In the genomic region with DNA sequence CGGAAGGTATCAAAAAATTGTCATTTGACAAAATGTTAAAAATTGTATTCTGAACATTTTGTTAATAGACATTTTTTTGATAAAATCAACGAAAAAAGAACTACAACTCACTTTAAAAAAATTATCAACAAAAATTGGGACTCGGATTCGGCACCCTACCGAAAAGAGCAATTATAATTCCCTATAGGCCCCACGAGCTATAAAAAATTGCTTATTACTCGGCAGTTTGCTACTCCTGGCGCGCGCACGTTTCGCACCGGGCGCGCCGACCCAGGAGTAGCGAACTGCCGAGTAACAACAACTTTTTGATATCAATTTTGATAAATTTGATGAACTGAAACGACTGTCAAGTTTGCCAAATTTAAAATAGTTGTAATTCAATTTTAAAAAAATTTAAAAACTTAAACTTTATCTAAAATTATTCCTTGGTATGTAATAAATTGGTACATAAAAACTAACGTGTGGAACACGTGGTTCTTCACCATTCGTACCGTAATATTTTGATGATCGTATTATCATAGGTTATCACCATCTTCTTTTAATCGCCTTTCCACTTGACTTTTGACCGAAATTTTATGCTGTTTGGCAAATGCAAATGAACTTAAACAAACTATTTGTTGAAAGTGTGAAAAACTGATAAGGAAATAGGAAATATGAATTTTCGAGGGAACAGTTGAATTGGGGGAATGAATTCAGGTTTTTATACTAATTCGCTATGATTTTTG, we compare ENCODE assay signal across 3 worm cellular contexts.
TF ChIP-seq lines count a peak whose summit lies in the region.

No protein-coding gene starts in this region.

TF ChIP-seq in whole organism, L1 larva, 84 proteins besides CTCF, POLR2A, EP300 and RAD21 (continued from another document):
- TF ChIP-seq pag-3 (tag; optimal IDR thresholded peaks at IDR 0.05; lab: Kevin White, UChicago; ENCODE audit: borderline replicate concordance, insufficient read depth): no peak
TF ChIP-seq in whole organism, L1 larva: peak in this region for 11.

TF ChIP-seq in whole organism, L4 larva, 104 proteins besides CTCF, POLR2A, EP300 and RAD21 (continued from another document and continues in another):
- TF ChIP-seq unc-62 (GFP tag; optimal IDR thresholded peaks at IDR 0.05 in 1 of 2; lab: Kevin White, UChicago): no peak
- no peak for TF ChIP-seq unc-62 (tag; optimal IDR thresholded peaks at IDR 0.05; lab: Kevin White, UChicago)
- TF ChIP-seq ceh-32 (tag; optimal IDR thresholded peaks at IDR 0.05; lab: Kevin White, UChicago; ENCODE audit: poor library complexity): no peak
- no peak for TF ChIP-seq fkh-10 (GFP tag; optimal IDR thresholded peaks at IDR 0.05; lab: Kevin White, UChicago)
- TF ChIP-seq skn-1 (tag; optimal IDR thresholded peaks at IDR 0.05; lab: Kevin White, UChicago): no peak
- no peak for TF ChIP-seq tag-97 (GFP tag; IDR thresholded peaks at IDR 0.05; lab: Robert Waterston, UW)
- 0 out of 2 replicates have a peak, but pooled peaks have one; percentile 6 for TF ChIP-seq saeg-2 (GFP tag; IDR thresholded peaks at IDR 0.05; lab: Robert Waterston, UW)
- TF ChIP-seq daf-19 (GFP tag; conservative IDR thresholded peaks at IDR 0.05; lab: Robert Waterston, UW): no peak
- peak; percentile 34 for TF ChIP-seq ama-1 (optimal IDR thresholded peaks at IDR 0.05; lab: Kevin White, UChicago)
- TF ChIP-seq hmg-1.1 (GFP tag; IDR thresholded peaks at IDR 0.05; lab: Robert Waterston, UW): no peak
- TF ChIP-seq zag-1 (tag; optimal IDR thresholded peaks at IDR 0.05; lab: Kevin White, UChicago): no peak
- TF ChIP-seq dpl-1 (GFP tag; optimal IDR thresholded peaks at IDR 0.05; lab: Kevin White, UChicago): no peak
- no peak for TF ChIP-seq daf-16 (GFP tag; optimal IDR thresholded peaks at IDR 0.05; lab: Kevin White, UChicago)
- TF ChIP-seq daf-16 (tag; optimal IDR thresholded peaks at IDR 0.05; lab: Kevin White, UChicago): peak; percentile 47
- TF ChIP-seq nhr-11 (tag; optimal IDR thresholded peaks at IDR 0.05; lab: Kevin White, UChicago): no peak
- no peak for TF ChIP-seq lin-13 (GFP tag; optimal IDR thresholded peaks at IDR 0.05; lab: Kevin White, UChicago)
- TF ChIP-seq lin-29 (GFP tag; IDR thresholded peaks at IDR 0.05; lab: Robert Waterston, UW): no peak
- TF ChIP-seq nhr-76 (tag; optimal IDR thresholded peaks at IDR 0.05; lab: Kevin White, UChicago): no peak
- TF ChIP-seq Y48G9A.11 (GFP tag; IDR thresholded peaks at IDR 0.05; lab: Robert Waterston, UW): no peak
- TF ChIP-seq egl-43 (GFP tag; IDR thresholded peaks at IDR 0.05; lab: Robert Waterston, UW): no peak
- no peak for TF ChIP-seq zfp-2 (tag; optimal IDR thresholded peaks at IDR 0.05; lab: Kevin White, UChicago)
- TF ChIP-seq egl-27 (tag; optimal IDR thresholded peaks at IDR 0.05; lab: Kevin White, UChicago): no peak
- TF ChIP-seq jun-1 (tag; optimal IDR thresholded peaks at IDR 0.05; lab: Kevin White, UChicago): no peak
- no peak for TF ChIP-seq snpc-4 (tag; optimal IDR thresholded peaks at IDR 0.05; lab: Kevin White, UChicago)
- no peak for TF ChIP-seq nhr-6 (tag; optimal IDR thresholded peaks at IDR 0.05; lab: Kevin White, UChicago)
- TF ChIP-seq lsy-2 (tag; optimal IDR thresholded peaks at IDR 0.05; lab: Kevin White, UChicago): peak in 1 of 2 experiments; percentile 5
- TF ChIP-seq ctbp-1 (GFP tag; IDR thresholded peaks at IDR 0.05; lab: Robert Waterston, UW): no peak
- no peak for TF ChIP-seq lin-1 (GFP tag; IDR thresholded peaks at IDR 0.05; lab: Robert Waterston, UW)
- TF ChIP-seq ces-1 (GFP tag; optimal IDR thresholded peaks at IDR 0.05; lab: Kevin White, UChicago): no peak
- TF ChIP-seq unc-39 (tag; optimal IDR thresholded peaks at IDR 0.05; lab: Kevin White, UChicago): no peak
- TF ChIP-seq T20F7.1 (GFP tag; optimal IDR thresholded peaks at IDR 0.05; lab: Kevin White, UChicago): no peak
- no peak for TF ChIP-seq madf-9 (GFP tag; conservative IDR thresholded peaks at IDR 0.05; lab: Robert Waterston, UW)
- no peak for TF ChIP-seq R02D3.7 (tag; optimal IDR thresholded peaks at IDR 0.05; lab: Kevin White, UChicago)
- TF ChIP-seq aly-2 (tag; optimal IDR thresholded peaks at IDR 0.05; lab: Kevin White, UChicago): no peak
- TF ChIP-seq ztf-11 (tag; optimal IDR thresholded peaks at IDR 0.05; lab: Kevin White, UChicago): no peak
- TF ChIP-seq dmd-6 (GFP tag; IDR thresholded peaks at IDR 0.05; lab: Robert Waterston, UW): 0 out of 2 replicates have a peak, but pooled peaks have one; percentile 13
- TF ChIP-seq rbr-2 (tag; optimal IDR thresholded peaks at IDR 0.05; lab: Kevin White, UChicago): no peak
- no peak for TF ChIP-seq mxl-2 (GFP tag; conservative IDR thresholded peaks at IDR 0.05; lab: Robert Waterston, UW)
- no peak for TF ChIP-seq mdt-29 (GFP tag; IDR thresholded peaks at IDR 0.05; lab: Robert Waterston, UW)
- no peak for TF ChIP-seq dmd-9 (GFP tag; IDR thresholded peaks at IDR 0.05; lab: Robert Waterston, UW)
- peak; percentile 74 for TF ChIP-seq mxl-3 (GFP tag; optimal IDR thresholded peaks at IDR 0.05; lab: Kevin White, UChicago)
- peak; percentile 47 for TF ChIP-seq hlh-30 (tag; optimal IDR thresholded peaks at IDR 0.05; lab: Kevin White, UChicago; ENCODE audit: insufficient read depth)
- no peak for TF ChIP-seq T26A8.4 (GFP tag; IDR thresholded peaks at IDR 0.05; lab: Robert Waterston, UW)
- no peak for TF ChIP-seq sdz-12 (GFP tag; optimal IDR thresholded peaks at IDR 0.05; lab: Kevin White, UChicago)
- TF ChIP-seq unc-130 (GFP tag; optimal IDR thresholded peaks at IDR 0.05; lab: Kevin White, UChicago): no peak
- TF ChIP-seq hif-1 (tag; optimal IDR thresholded peaks at IDR 0.05; lab: Kevin White, UChicago): no peak
- TF ChIP-seq D1046.2 (GFP tag; IDR thresholded peaks at IDR 0.05; lab: Robert Waterston, UW): no peak
- TF ChIP-seq lim-7 (GFP tag; IDR thresholded peaks at IDR 0.05; lab: Robert Waterston, UW): no peak
- TF ChIP-seq ZK546.5 (tag; optimal IDR thresholded peaks at IDR 0.05; lab: Kevin White, UChicago): no peak
- no peak for TF ChIP-seq daf-12 (tag; optimal IDR thresholded peaks at IDR 0.05; lab: Kevin White, UChicago)
- TF ChIP-seq zfp-3 (GFP tag; conservative IDR thresholded peaks at IDR 0.05; lab: Robert Waterston, UW): no peak
- TF ChIP-seq cey-2 (tag; optimal IDR thresholded peaks at IDR 0.05; lab: Kevin White, UChicago; ENCODE audit: borderline replicate concordance, insufficient read depth): no peak
- no peak for TF ChIP-seq snpc-1.2 (GFP tag; IDR thresholded peaks at IDR 0.05; lab: Robert Waterston, UW)
- TF ChIP-seq nhr-237 (tag; optimal IDR thresholded peaks at IDR 0.05; lab: Kevin White, UChicago): no peak
- no peak for TF ChIP-seq Y105C5A.15 (GFP tag; IDR thresholded peaks at IDR 0.05; lab: Robert Waterston, UW)
- peak; percentile 89 for TF ChIP-seq aha-1 (tag; lab: Kevin White, UChicago)
- no peak; the same call in 1 of the 2 replicates for TF ChIP-seq ZK337.2 (GFP tag; IDR thresholded peaks at IDR 0.05; lab: Robert Waterston, UW)
- TF ChIP-seq dmd-8 (GFP tag; IDR thresholded peaks at IDR 0.05; lab: Robert Waterston, UW): no peak
- no peak for TF ChIP-seq ceh-28 (tag; optimal IDR thresholded peaks at IDR 0.05; lab: Kevin White, UChicago)
- no peak for TF ChIP-seq gei-8 (GFP tag; optimal IDR thresholded peaks at IDR 0.05; lab: Kevin White, UChicago)
- TF ChIP-seq spr-1 (tag; optimal IDR thresholded peaks at IDR 0.05; lab: Kevin White, UChicago): no peak
- TF ChIP-seq F44E2.7 (GFP tag; IDR thresholded peaks at IDR 0.05; lab: Robert Waterston, UW): no peak
- TF ChIP-seq Y5F2A.4 (GFP tag; optimal IDR thresholded peaks at IDR 0.05; lab: Kevin White, UChicago): no peak

TF ChIP-seq in whole organism, young adult, 124 proteins besides CTCF, POLR2A, EP300 and RAD21 (continued from another document):
- TF ChIP-seq F37B4.10 (GFP tag; IDR thresholded peaks at IDR 0.05; lab: Robert Waterston, UW) (no peak), madf-6 (GFP tag; IDR thresholded peaks at IDR 0.05; lab: Robert Waterston, UW) (no peak), him-1 (tag; optimal IDR thresholded peaks at IDR 0.05; lab: Kevin White, UChicago) (no peak), D2030.7 (GFP tag; IDR thresholded peaks at IDR 0.05; lab: Robert Waterston, UW) (no peak), lin-40 (tag; optimal IDR thresholded peaks at IDR 0.05; lab: Kevin White, UChicago) (no peak), rec-8 (tag; optimal IDR thresholded peaks at IDR 0.05; lab: Kevin White, UChicago) (no peak), rpc-1 (optimal IDR thresholded peaks at IDR 0.05; lab: Kevin White, UChicago) (no peak), rpc-1 (tag; optimal IDR thresholded peaks at IDR 0.05; lab: Kevin White, UChicago) (no peak), snpc-3.4 (tag; optimal IDR thresholded peaks at IDR 0.05; lab: Kevin White, UChicago) (no peak), repo-1 (tag; optimal IDR thresholded peaks at IDR 0.05; lab: Kevin White, UChicago) (peak; percentile 23), ztf-22 (GFP tag; optimal IDR thresholded peaks at IDR 0.05; lab: Kevin White, UChicago) (no peak), tlf-1 (GFP tag; optimal IDR thresholded peaks at IDR 0.05; lab: Kevin White, UChicago) (no peak), egl-44 (GFP tag; IDR thresholded peaks at IDR 0.05; lab: Robert Waterston, UW) (no peak), lsl-1 (GFP tag; optimal IDR thresholded peaks at IDR 0.05; lab: Kevin White, UChicago) (no peak), ceh-27 (GFP tag; optimal IDR thresholded peaks at IDR 0.05; lab: Kevin White, UChicago) (no peak), Y95B8A.8 (GFP tag; IDR thresholded peaks at IDR 0.05; lab: Robert Waterston, UW) (no peak), gei-17 (GFP tag; optimal IDR thresholded peaks at IDR 0.05; lab: Kevin White, UChicago) (no peak), ztf-3 (GFP tag; optimal IDR thresholded peaks at IDR 0.05; lab: Kevin White, UChicago) (no peak), mcd-1 (GFP tag; IDR thresholded peaks at IDR 0.05; lab: Robert Waterston, UW) (0 out of 2 replicates have a peak, but pooled peaks have one; percentile 9), B0019.2 (GFP tag; conservative IDR thresholded peaks at IDR 0.05; lab: Robert Waterston, UW) (no peak), nhr-90 (tag; optimal IDR thresholded peaks at IDR 0.05; lab: Kevin White, UChicago) (no peak), madf-3 (GFP tag; IDR thresholded peaks at IDR 0.05; lab: Robert Waterston, UW) (0 out of 2 replicates have a peak, but pooled peaks have one; percentile 50), lag-1 (GFP tag; IDR thresholded peaks at IDR 0.05; lab: Robert Waterston, UW) (no peak), snpc-1.1 (tag; optimal IDR thresholded peaks at IDR 0.05; lab: Kevin White, UChicago; ENCODE audit: insufficient read depth) (no peak), F10E7.11 (tag; optimal IDR thresholded peaks at IDR 0.05; lab: Kevin White, UChicago) (no peak), chd-7 (tag; optimal IDR thresholded peaks at IDR 0.05; lab: Kevin White, UChicago) (no peak), sptf-2 (GFP tag; optimal IDR thresholded peaks at IDR 0.05; lab: Kevin White, UChicago) (no peak), nhr-27 (tag; optimal IDR thresholded peaks at IDR 0.05; lab: Kevin White, UChicago) (no peak), K11D2.4 (GFP tag; IDR thresholded peaks at IDR 0.05; lab: Robert Waterston, UW) (0 out of 2 replicates have a peak, but pooled peaks have one; percentile 33), mes-4 (tag; optimal IDR thresholded peaks at IDR 0.05; lab: Kevin White, UChicago) (no peak), aptf-3 (GFP tag; IDR thresholded peaks at IDR 0.05; lab: Robert Waterston, UW) (no peak), ztf-25 (GFP tag; IDR thresholded peaks at IDR 0.05; lab: Robert Waterston, UW) (no peak), die-1 (tag; optimal IDR thresholded peaks at IDR 0.05; lab: Kevin White, UChicago) (no peak), nhr-120 (GFP tag; IDR thresholded peaks at IDR 0.05; lab: Robert Waterston, UW) (no peak), hsf-1 (GFP tag; IDR thresholded peaks at IDR 0.05; lab: Robert Waterston, UW) (no peak), lir-1 (GFP tag; conservative IDR thresholded peaks at IDR 0.05; lab: Robert Waterston, UW) (no peak), nhr-179 (tag; optimal IDR thresholded peaks at IDR 0.05; lab: Kevin White, UChicago) (no peak), hlh-26 (GFP tag; conservative IDR thresholded peaks at IDR 0.05; lab: Robert Waterston, UW) (no peak), lin-35 (GFP tag; optimal IDR thresholded peaks at IDR 0.05; lab: Kevin White, UChicago) (no peak), zfh-2 (GFP tag; conservative IDR thresholded peaks at IDR 0.05; lab: Robert Waterston, UW) (no peak), dpff-1 (tag; optimal IDR thresholded peaks at IDR 0.05; lab: Kevin White, UChicago) (no peak), F39B2.1 (GFP tag; IDR thresholded peaks at IDR 0.05; lab: Robert Waterston, UW) (no peak), nhr-80 (tag; optimal IDR thresholded peaks at IDR 0.05; lab: Kevin White, UChicago) (peak; percentile 41), ekl-4 (GFP tag; IDR thresholded peaks at IDR 0.05; lab: Robert Waterston, UW) (peak; percentile 13; the same call in 1 of the 2 replicates), F55B11.4 (tag; optimal IDR thresholded peaks at IDR 0.05; lab: Kevin White, UChicago; ENCODE audit: borderline replicate concordance, insufficient read depth) (no peak), T07F8.4 (tag; optimal IDR thresholded peaks at IDR 0.05; lab: Kevin White, UChicago) (no peak), bed-2 (GFP tag; IDR thresholded peaks at IDR 0.05; lab: Robert Waterston, UW) (no peak), F33H1.4 (GFP tag; IDR thresholded peaks at IDR 0.05; lab: Robert Waterston, UW) (no peak), hmg-1.2 (GFP tag; IDR thresholded peaks at IDR 0.05; lab: Robert Waterston, UW) (no peak), snpc-4 (GFP tag; optimal IDR thresholded peaks at IDR 0.05; lab: Kevin White, UChicago) (no peak), snpc-4 (tag; optimal IDR thresholded peaks at IDR 0.05; lab: Kevin White, UChicago) (no peak), akir-1 (GFP tag; optimal IDR thresholded peaks at IDR 0.05; lab: Kevin White, UChicago) (no peak), Y53G8AR.9 (GFP tag; conservative IDR thresholded peaks at IDR 0.05; lab: Robert Waterston, UW) (no peak), bed-1 (GFP tag; IDR thresholded peaks at IDR 0.05; lab: Robert Waterston, UW) (0 out of 2 replicates have a peak, but pooled peaks have one; percentile 10)
